Worm (Caenorhabditis elegans): ENCODE measurements around the gene ugt-18.

DNA sequence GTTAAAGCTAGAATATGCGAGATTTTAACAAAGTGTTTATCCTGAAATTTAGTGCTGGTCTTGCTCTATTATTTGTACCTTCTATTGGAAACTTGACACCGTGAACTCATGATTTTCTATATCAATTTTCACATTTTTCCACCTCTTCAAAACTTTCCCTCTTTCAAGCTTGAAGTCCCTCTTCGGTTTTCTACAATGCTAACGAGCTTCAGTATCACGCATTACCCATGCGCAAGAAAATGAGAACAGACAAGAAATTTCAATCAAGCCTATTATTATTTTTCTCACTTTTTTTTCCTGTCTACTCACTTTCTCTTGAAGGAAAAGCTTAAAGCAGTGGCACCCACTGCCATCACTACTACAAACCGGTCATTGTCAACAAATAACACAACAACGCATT is 8.2 kb upstream of the ugt-18 start:
- TF ChIP-seq ztf-23 (GFP tag; IDR thresholded peaks at IDR 0.05) (no peak), ztf-29 (GFP tag; IDR thresholded peaks at IDR 0.05) (no peak), klf-2 (GFP tag; conservative IDR thresholded peaks at IDR 0.05) (no peak), ref-1 (GFP tag; conservative IDR thresholded peaks at IDR 0.05) (no peak), tab-1 (GFP tag; IDR thresholded peaks at IDR 0.05) (no peak)

Data from whole organism, midembryonic.